Fruit fly (Drosophila melanogaster): ENCODE data around the gene CG10175.

CG10175 gene

dm6 chr3R:23496488-23496887 lies 34.3 kb downstream of the CG10175 start (continued):
- TF ChIP-seq Sox102F (GFP tag; optimal IDR thresholded peaks at IDR 0.05) (no peak), CG15336 (GFP tag; IDR thresholded peaks at IDR 0.05) (no peak), CG8319 (GFP tag; optimal IDR thresholded peaks at IDR 0.05) (peak; percentile 21), dsx (GFP tag; optimal IDR thresholded peaks at IDR 0.05; ENCODE audit: poor library complexity, severe bottlenecking) (peak; percentile 49), vri (GFP tag; optimal IDR thresholded peaks at IDR 0.05) (peak; percentile 5), Ets96B (tag; optimal IDR thresholded peaks at IDR 0.05) (peak; percentile 18), Eip78C (GFP tag) (peak; percentile 86), esn (GFP tag; optimal IDR thresholded peaks at IDR 0.05) (peak; percentile 76), Met (GFP tag; optimal IDR thresholded peaks at IDR 0.05) (peak; percentile 66), CG10669 (GFP tag; optimal IDR thresholded peaks at IDR 0.05) (peak; percentile 9), net (GFP tag; optimal IDR thresholded peaks at IDR 0.05) (peak; percentile 0), Blimp-1 (GFP tag; optimal IDR thresholded peaks at IDR 0.05) (peak; percentile 20), achi (GFP tag; optimal IDR thresholded peaks at IDR 0.05) (peak; percentile 41), lz (GFP tag; optimal IDR thresholded peaks at IDR 0.05) (peak; percentile 25), CG6163 (GFP tag; IDR thresholded peaks at IDR 0.05) (no peak), ss (GFP tag; optimal IDR thresholded peaks at IDR 0.05) (peak in 1 of 2 experiments; percentile 50), cyc (GFP tag; optimal IDR thresholded peaks at IDR 0.05) (peak; percentile 38), CG6854 (GFP tag; optimal IDR thresholded peaks at IDR 0.05) (no peak), Lpt (GFP tag; optimal IDR thresholded peaks at IDR 0.05) (no peak), spab (GFP tag; optimal IDR thresholded peaks at IDR 0.05) (no peak), topi (GFP tag; optimal IDR thresholded peaks at IDR 0.05) (peak; percentile 49), CG31627 (GFP tag; optimal IDR thresholded peaks at IDR 0.05) (peak; percentile 42), CG3919 (GFP tag; optimal IDR thresholded peaks at IDR 0.05) (peak; percentile 35), CG4318 (GFP tag; optimal IDR thresholded peaks at IDR 0.05) (no peak), CG6276 (GFP tag; optimal IDR thresholded peaks at IDR 0.05) (no peak), CG8632 (GFP tag; optimal IDR thresholded peaks at IDR 0.05) (peak; percentile 70), Sox15 (GFP tag; optimal IDR thresholded peaks at IDR 0.05) (peak; percentile 5), dac (GFP tag; optimal IDR thresholded peaks at IDR 0.05) (no peak)

- TF ChIP-seq CG6854 (GFP tag; optimal IDR thresholded peaks at IDR 0.05) = no peak
- TF ChIP-seq CG8319 (GFP tag; optimal IDR thresholded peaks at IDR 0.05) = no peak
- no peak for TF ChIP-seq CG16779 (tag; optimal IDR thresholded peaks at IDR 0.05)
- no peak for TF ChIP-seq CG11762 (GFP tag; optimal IDR thresholded peaks at IDR 0.05; ENCODE audit: insufficient read depth)
- TF ChIP-seq CG32006 (GFP tag; optimal IDR thresholded peaks at IDR 0.05) = no peak
- TF ChIP-seq fd85E (GFP tag; optimal IDR thresholded peaks at IDR 0.05) = no peak
- TF ChIP-seq lz (GFP tag; optimal IDR thresholded peaks at IDR 0.05) = no peak
- no peak for TF ChIP-seq CG15336 (GFP tag; IDR thresholded peaks at IDR 0.05)
- TF ChIP-seq CG9139 (GFP tag; optimal IDR thresholded peaks at IDR 0.05) = no peak
- TF ChIP-seq Hr38 (GFP tag; optimal IDR thresholded peaks at IDR 0.05) = no peak
- TF ChIP-seq cyc (GFP tag; optimal IDR thresholded peaks at IDR 0.05) = no peak
- no peak for TF ChIP-seq CG8119 (GFP tag; IDR thresholded peaks at IDR 0.05)
- no peak for TF ChIP-seq CG11902 (GFP tag; optimal IDR thresholded peaks at IDR 0.05)
- no peak for TF ChIP-seq CG6792 (GFP tag; optimal IDR thresholded peaks at IDR 0.05)
- no peak for TF ChIP-seq Eip78C (GFP tag)
- no peak for TF ChIP-seq salr (GFP tag; optimal IDR thresholded peaks at IDR 0.05)
- TF ChIP-seq esn (GFP tag; optimal IDR thresholded peaks at IDR 0.05) = no peak
- TF ChIP-seq Eip93F (GFP tag; optimal IDR thresholded peaks at IDR 0.05) = no peak
Measured at dm6 chr3R:23487201-23487600, 43.6 kb downstream of the CG10175 start, which contains the start of gene Ir94h. Ir94h (plus strand) TSS chr3R:23487501.

dm6 chr3R:23486743-23487142 lies 44.0 kb downstream of the CG10175 start:
- peak; percentile 61 for TF ChIP-seq fd85E (GFP tag; optimal IDR thresholded peaks at IDR 0.05)
- TF ChIP-seq vri (GFP tag; optimal IDR thresholded peaks at IDR 0.05) = peak; percentile 75
- no peak for TF ChIP-seq fd59A (GFP tag; optimal IDR thresholded peaks at IDR 0.05)
- TF ChIP-seq CG6808 (GFP tag; optimal IDR thresholded peaks at IDR 0.05) = no peak
- TF ChIP-seq CG7368 (GFP tag; optimal IDR thresholded peaks at IDR 0.05) = peak; percentile 67
- peak; percentile 80 for TF ChIP-seq Sox15 (GFP tag; optimal IDR thresholded peaks at IDR 0.05)
- no peak for TF ChIP-seq Hr4 (GFP tag; optimal IDR thresholded peaks at IDR 0.05)
- peak; percentile 92 for TF ChIP-seq Sox102F (GFP tag; optimal IDR thresholded peaks at IDR 0.05)
- TF ChIP-seq Hr39 (GFP tag; optimal IDR thresholded peaks at IDR 0.05) = peak; percentile 92
- no peak for TF ChIP-seq CG8119 (GFP tag; IDR thresholded peaks at IDR 0.05)
- peak; percentile 75 for TF ChIP-seq CG8319 (GFP tag; optimal IDR thresholded peaks at IDR 0.05)
- TF ChIP-seq OdsH (GFP tag; optimal IDR thresholded peaks at IDR 0.05) = peak; percentile 73
- peak; percentile 76 for TF ChIP-seq Blimp-1 (GFP tag; optimal IDR thresholded peaks at IDR 0.05)
- TF ChIP-seq net (GFP tag; optimal IDR thresholded peaks at IDR 0.05) = peak; percentile 68
- TF ChIP-seq CG31627 (GFP tag; optimal IDR thresholded peaks at IDR 0.05) = peak; percentile 88
- peak; percentile 2 for TF ChIP-seq CG10669 (GFP tag; optimal IDR thresholded peaks at IDR 0.05)
- TF ChIP-seq ss (GFP tag; optimal IDR thresholded peaks at IDR 0.05) = peak in 1 of 2 experiments; percentile 22
- TF ChIP-seq fkh (GFP tag; optimal IDR thresholded peaks at IDR 0.05) = no peak
- no peak for TF ChIP-seq CG4318 (GFP tag; optimal IDR thresholded peaks at IDR 0.05)
- peak; percentile 3 for TF ChIP-seq CG32006 (GFP tag; optimal IDR thresholded peaks at IDR 0.05)
- peak; percentile 57 for TF ChIP-seq CG10631 (GFP tag; optimal IDR thresholded peaks at IDR 0.05)

Data from whole organism, prepupa.